Worm (Caenorhabditis elegans) whole organism, L3 larva: Measurements from ENCODE around the gene C15H11.10.

Experiments
- ZK546.5 ChIP-seq: sonication (generic microtip); optimal IDR thresholded peaks from 2 replicates; lab custom pipeline; 2017; ENCODE audit warnings: missing biosample characterization, missing genetic modification characterization
- aly-2 ChIP-seq: fragments of 150-350 bp; optimal IDR thresholded peaks from 2 replicates; lab custom pipeline; 2014; ENCODE audit warnings: missing biosample characterization, missing genetic modification characterization
- ceh-28 ChIP-seq: fragments of 150-350 bp; optimal IDR thresholded peaks from 2 replicates; lab custom pipeline; 2014; ENCODE audit warnings: missing biosample characterization, missing genetic modification reagents, missing genetic modification characterization
- ceh-82 ChIP-seq: fragments of 150-350 bp; optimal IDR thresholded peaks from 2 replicates; lab custom pipeline; 2014; ENCODE audit warnings: missing biosample characterization, missing genetic modification characterization
- ceh-9 ChIP-seq: sonication (generic microtip); optimal IDR thresholded peaks from 2 replicates; lab custom pipeline; 2018; ENCODE audit warnings: missing biosample characterization, missing genetic modification characterization
- daf-12 ChIP-seq: fragments of 150-350 bp; optimal IDR thresholded peaks from 2 replicates; lab custom pipeline; 2014; ENCODE audit warnings: missing biosample characterization, missing genetic modification reagents, missing genetic modification characterization
- egl-27 ChIP-seq: sonication (generic microtip); optimal IDR thresholded peaks from 4 replicates; lab custom pipeline; 2017; ENCODE audit warnings: missing biosample characterization, missing genetic modification reagents, missing genetic modification characterization
- elt-1 ChIP-seq: fragments of 150-350 bp; optimal IDR thresholded peaks from 2 replicates; lab custom pipeline; 2014; ENCODE audit warnings: missing biosample characterization, missing genetic modification characterization
- elt-2 ChIP-seq: sonication (generic microtip); optimal IDR thresholded peaks from 2 replicates; lab custom pipeline; 2016; ENCODE audit warnings: missing genetic modification reagents, mild to moderate bottlenecking, missing genetic modification characterization, missing compliant biosample characterization
- elt-3 ChIP-seq, 3 experiments: fragments of 150-350 bp in 1 of 3; sonication (generic microtip) in 2 of 3; optimal IDR thresholded peaks; 2 replicates in 2 of 3; 4 replicates in 1 of 3; lab custom pipeline; 2014 to 2017; ENCODE audit warnings: missing biosample characterization in 3 of 3, missing genetic modification characterization in 3 of 3
- fkh-10 ChIP-seq: sonication (generic microtip); optimal IDR thresholded peaks from 2 replicates; lab custom pipeline; 2017; ENCODE audit warnings: missing biosample characterization, missing genetic modification reagents, missing genetic modification characterization
- fkh-2 ChIP-seq: fragments of 150-350 bp; optimal IDR thresholded peaks from 2 replicates; lab custom pipeline; 2014; ENCODE audit warnings: missing biosample characterization, missing genetic modification reagents, missing genetic modification characterization
- fos-1 ChIP-seq: fragments of 150-350 bp; optimal IDR thresholded peaks from 2 replicates; lab custom pipeline; 2014; ENCODE audit warnings: missing biosample characterization, missing genetic modification characterization
- hmg-11 ChIP-seq: sonication (generic microtip); optimal IDR thresholded peaks from 2 replicates; lab custom pipeline; 2016; ENCODE audit warnings: missing genetic modification characterization, missing compliant biosample characterization
- jun-1 ChIP-seq: fragments of 150-350 bp; optimal IDR thresholded peaks from 2 replicates; lab custom pipeline; 2014; ENCODE audit warnings: missing biosample characterization, missing genetic modification reagents, missing genetic modification characterization
- lin-15B ChIP-seq: fragments of 150-350 bp; optimal IDR thresholded peaks from 2 replicates; lab custom pipeline; 2014; ENCODE audit warnings: missing biosample characterization, missing genetic modification characterization
- lin-39 ChIP-seq: fragments of 150-350 bp; optimal IDR thresholded peaks from 2 replicates; lab custom pipeline; 2018; ENCODE audit warnings: missing biosample characterization, missing genetic modification reagents, missing genetic modification characterization
- lsy-12 ChIP-seq: sonication (generic microtip); optimal IDR thresholded peaks from 2 replicates; lab custom pipeline; 2016; ENCODE audit warnings: mild to moderate bottlenecking, missing genetic modification characterization, missing compliant biosample characterization
- mdl-1 ChIP-seq: fragments of 150-350 bp; optimal IDR thresholded peaks from 2 replicates; lab custom pipeline; 2014; ENCODE audit warnings: missing biosample characterization, missing genetic modification characterization
- mml-1 ChIP-seq: fragments of 150-350 bp; sonication (generic microtip); optimal IDR thresholded peaks from 3 replicates; lab custom pipeline; 2014; ENCODE audit warnings: missing biosample characterization, missing genetic modification characterization
- nfya-1 ChIP-seq: sonication (generic microtip); optimal IDR thresholded peaks from 2 replicates; lab custom pipeline; 2017; ENCODE audit warnings: missing genetic modification characterization, mild to moderate bottlenecking, missing compliant biosample characterization, antibody characterized with exemption, moderate library complexity; ENCODE audit not compliant: insufficient read depth
- nhr-12 ChIP-seq: fragments of 150-350 bp; optimal IDR thresholded peaks from 2 replicates; lab custom pipeline; 2014; ENCODE audit warnings: missing biosample characterization, missing genetic modification characterization
- nhr-237 ChIP-seq: fragments of 150-350 bp; optimal IDR thresholded peaks from 2 replicates; lab custom pipeline; 2014; ENCODE audit warnings: missing biosample characterization, missing genetic modification characterization
- nhr-28 ChIP-seq: fragments of 150-350 bp; optimal IDR thresholded peaks from 2 replicates; lab custom pipeline; 2014; ENCODE audit warnings: missing biosample characterization, missing genetic modification characterization
- nhr-43 ChIP-seq: sonication (generic microtip); optimal IDR thresholded peaks from 2 replicates; lab custom pipeline; 2016; ENCODE audit warnings: mild to moderate bottlenecking, missing genetic modification characterization, missing compliant biosample characterization; ENCODE audit not compliant: poor library complexity, severe bottlenecking
- nhr-76 ChIP-seq: fragments of 150-350 bp; sonication (generic microtip); optimal IDR thresholded peaks from 5 replicates; lab custom pipeline; 2014; ENCODE audit warnings: missing biosample characterization, missing genetic modification characterization
- nhr-77 ChIP-seq: fragments of 150-350 bp; optimal IDR thresholded peaks from 2 replicates; lab custom pipeline; 2014; ENCODE audit warnings: missing biosample characterization, missing genetic modification characterization
- pha-4 ChIP-seq: fragments of 150-350 bp; optimal IDR thresholded peaks from 2 replicates; lab custom pipeline; 2014; ENCODE audit warnings: missing biosample characterization, missing genetic modification reagents, missing genetic modification characterization
- pqm-1 ChIP-seq: fragments of 150-350 bp; optimal IDR thresholded peaks from 2 replicates; lab custom pipeline; 2017; ENCODE audit warnings: missing biosample characterization, missing genetic modification characterization, inconsistent platforms
- sea-2 ChIP-seq: fragments of 150-350 bp; sonication (generic microtip); optimal IDR thresholded peaks from 4 replicates; lab custom pipeline; 2014; ENCODE audit warnings: missing biosample characterization, missing genetic modification reagents, missing genetic modification characterization
- skn-1 ChIP-seq: fragments of 150-350 bp; optimal IDR thresholded peaks from 2 replicates; lab custom pipeline; 2014; ENCODE audit warnings: missing biosample characterization, missing genetic modification characterization
- snpc-4 ChIP-seq: fragments of 150-350 bp; optimal IDR thresholded peaks from 2 replicates; lab custom pipeline; 2014; ENCODE audit warnings: missing biosample characterization, missing genetic modification characterization
- tbx-2 ChIP-seq: sonication (generic microtip); optimal IDR thresholded peaks from 2 replicates; lab custom pipeline; 2016; ENCODE audit warnings: mild to moderate bottlenecking, missing genetic modification characterization, missing compliant biosample characterization
- unc-39 ChIP-seq: sonication (generic microtip); optimal IDR thresholded peaks from 4 replicates; lab custom pipeline; 2017; ENCODE audit warnings: missing biosample characterization, missing genetic modification characterization
- zag-1 ChIP-seq: fragments of 150-350 bp; optimal IDR thresholded peaks from 2 replicates; lab custom pipeline; 2014; ENCODE audit warnings: missing biosample characterization, missing genetic modification characterization
- ztf-11 ChIP-seq: fragments of 150-350 bp; optimal IDR thresholded peaks from 2 replicates; lab custom pipeline; 2014; ENCODE audit warnings: missing biosample characterization, missing genetic modification characterization
- ztf-4 ChIP-seq: fragments of 150-350 bp; optimal IDR thresholded peaks from 2 replicates; lab custom pipeline; 2014; ENCODE audit warnings: missing biosample characterization, missing genetic modification characterization

Gene C15H11.10

DNA sequence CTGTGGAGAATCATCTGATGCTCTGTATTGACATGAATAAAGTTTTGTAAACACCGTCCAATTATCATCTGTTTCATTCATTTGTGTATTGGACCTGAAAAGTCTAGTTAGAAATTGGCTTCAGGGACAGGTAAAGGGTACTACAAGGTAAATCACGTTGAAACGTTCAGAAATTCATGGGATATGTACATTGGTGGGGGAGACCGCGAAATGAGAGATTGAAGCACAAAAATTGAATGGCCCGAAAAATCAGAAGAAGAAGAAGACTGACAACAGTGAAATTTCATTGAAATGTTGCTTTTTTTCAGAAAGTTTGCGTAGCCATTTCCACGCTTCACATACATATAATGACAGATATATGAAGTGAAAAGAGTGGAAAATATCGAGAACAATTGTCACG is 12.9 kb upstream of the C15H11.10 start, which contains the start of gene npr-43:
Gene npr-43, minus strand, starts transcription at position 101 of the 400 bp plus-strand sequence.
- TF ChIP-seq elt-2 (tag; lab: Kevin White, UChicago): no peak
- no peak for TF ChIP-seq elt-1 (tag; lab: Kevin White, UChicago)
- TF ChIP-seq nhr-76 (tag; lab: Kevin White, UChicago): no peak
- no peak for TF ChIP-seq fos-1
- TF ChIP-seq nhr-12 (tag; lab: Kevin White, UChicago): no peak
- no peak for TF ChIP-seq skn-1 (tag; lab: Kevin White, UChicago)
- no peak for TF ChIP-seq nhr-77
- no peak for TF ChIP-seq tbx-2 (tag; lab: Kevin White, UChicago)

DNA sequence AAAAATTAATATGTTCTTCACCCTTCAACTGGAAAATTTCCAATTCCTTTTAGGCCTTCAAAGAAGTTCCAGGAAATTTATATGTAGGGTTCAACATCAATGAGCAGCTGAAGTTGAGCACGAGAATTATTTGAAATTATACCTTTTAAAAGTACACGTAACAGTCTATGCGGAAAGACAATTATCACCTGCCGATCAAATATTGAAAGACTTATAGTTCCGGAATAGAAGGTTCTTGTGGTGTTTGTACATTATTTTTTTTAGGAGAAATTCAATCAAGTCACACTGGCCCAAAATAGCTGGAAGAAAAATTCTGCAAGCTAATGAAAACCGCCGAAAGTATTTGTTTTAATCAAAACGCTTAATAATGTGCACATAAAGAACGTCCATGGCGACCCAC is 11.7 kb upstream of the C15H11.10 start:
- TF ChIP-seq elt-3 (tag; optimal IDR thresholded peaks at IDR 0.05; lab: Kevin White, UChicago) (no peak), sea-2 (GFP tag; lab: Kevin White, UChicago) (no peak), mdl-1 (tag; lab: Kevin White, UChicago) (no peak), tbx-2 (tag; lab: Kevin White, UChicago) (no peak), ceh-9 (no peak), pha-4 (tag; lab: Kevin White, UChicago) (no peak), hmg-11 (tag; lab: Kevin White, UChicago) (no peak), jun-1 (tag; lab: Kevin White, UChicago) (no peak), daf-12 (no peak), nhr-12 (tag; lab: Kevin White, UChicago) (no peak), unc-39 (tag; lab: Kevin White, UChicago) (no peak)

- TF ChIP-seq elt-2 (tag; lab: Kevin White, UChicago) (no peak), daf-12 (no peak), lin-39 (no peak), fkh-2 (no peak), ceh-82 (no peak), elt-3 (tag; optimal IDR thresholded peaks at IDR 0.05; lab: Kevin White, UChicago) (no peak), sea-2 (GFP tag; lab: Kevin White, UChicago) (no peak), pqm-1 (tag; lab: Kevin White, UChicago) (no peak), nhr-43 (no peak), hmg-11 (tag; lab: Kevin White, UChicago) (no peak), ZK546.5 (tag; lab: Kevin White, UChicago) (no peak), aly-2 (no peak), ceh-28 (tag; lab: Kevin White, UChicago) (no peak), nhr-12 (tag; lab: Kevin White, UChicago) (no peak), tbx-2 (tag; lab: Kevin White, UChicago) (no peak), fos-1 (no peak), nfya-1 (tag; lab: Kevin White, UChicago) (no peak), snpc-4 (no peak), lin-15B (tag; lab: Kevin White, UChicago) (no peak)
Observed at ce11 chrV:14393504-14393903, 1.6 kb downstream of the C15H11.10 start, which contains the start of gene C15H11.1. Gene C15H11.1, plus strand, starts transcription at chrV:14393804.

DNA sequence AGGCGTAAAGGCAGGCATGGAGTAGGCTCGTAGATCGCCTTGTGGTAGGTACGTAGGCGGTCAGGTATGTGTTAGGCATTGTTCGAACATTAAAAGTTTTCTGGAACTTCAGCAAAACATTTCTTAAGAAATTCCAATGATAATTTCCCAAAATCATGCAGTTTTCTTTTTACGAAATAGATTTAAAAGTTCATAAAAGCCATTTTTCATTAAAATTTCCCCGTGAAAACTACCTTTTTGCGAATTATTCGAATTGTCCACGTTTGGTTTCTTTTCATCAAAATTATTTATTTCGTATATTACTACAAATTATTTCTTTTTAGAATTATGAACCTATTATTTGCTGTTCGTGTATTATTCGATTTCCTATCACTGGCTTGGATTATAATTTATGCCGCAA is 2.8 kb downstream of the C15H11.10 start, which contains the start of gene C15H11.13:
Gene C15H11.13, plus strand, starts transcription at position 301 of the 400 bp plus-strand sequence.
- TF ChIP-seq ceh-28 (tag; lab: Kevin White, UChicago) (no peak), egl-27 (tag; lab: Kevin White, UChicago) (no peak), fkh-10 (GFP tag; lab: Kevin White, UChicago) (no peak), ceh-9 (no peak), hmg-11 (tag; lab: Kevin White, UChicago) (no peak), ztf-11 (tag; lab: Kevin White, UChicago) (no peak), jun-1 (tag; lab: Kevin White, UChicago) (no peak), snpc-4 (no peak), mdl-1 (tag; lab: Kevin White, UChicago) (no peak)

- TF ChIP-seq mdl-1 (tag; lab: Kevin White, UChicago) (no peak), snpc-4 (no peak), mml-1 (tag; lab: Kevin White, UChicago) (no peak), ztf-11 (tag; lab: Kevin White, UChicago) (no peak), skn-1 (tag; lab: Kevin White, UChicago) (no peak), zag-1 (tag; lab: Kevin White, UChicago) (no peak), pqm-1 (tag; lab: Kevin White, UChicago) (no peak), lsy-12 (tag; lab: Kevin White, UChicago) (no peak), ceh-9 (no peak), fkh-10 (GFP tag; lab: Kevin White, UChicago) (no peak), ZK546.5 (tag; lab: Kevin White, UChicago) (no peak), daf-12 (no peak), nhr-28 (tag; lab: Kevin White, UChicago) (no peak), nhr-237 (tag; lab: Kevin White, UChicago) (no peak), nhr-43 (no peak), ztf-4 (no peak), jun-1 (tag; lab: Kevin White, UChicago) (no peak)
Observed at ce11 chrV:14396123-14396669, 4.3 kb downstream of the C15H11.10 start.
